Fruit fly (Drosophila melanogaster) whole organism, prepupa: ENCODE measurements around the gene Fum4.

ENCODE experiments used
- CG10631 ChIP-seq: fragments of 200-800 bp; sonication (Bioruptor generic); optimal IDR thresholded peaks from 2 replicates; lab custom pipeline; 2016; ENCODE audit warnings: missing biosample characterization, missing genetic modification characterization
- CG11762 ChIP-seq: fragments of 200-800 bp; sonication (Bioruptor generic); optimal IDR thresholded peaks from 3 replicates; lab custom pipeline; 2016; ENCODE audit warnings: missing biosample characterization, missing genetic modification characterization; ENCODE audit not compliant: insufficient read depth
- CG1621 ChIP-seq: fragments of 200-800 bp; sonication (Bioruptor generic); optimal IDR thresholded peaks from 3 replicates; lab custom pipeline; 2018; ENCODE audit warnings: missing biosample characterization, mild to moderate bottlenecking, missing genetic modification characterization
- CG3032 ChIP-seq: fragments of 200-800 bp; optimal IDR thresholded peaks from 2 replicates; lab custom pipeline; 2019; ENCODE audit warnings: missing biosample characterization, mild to moderate bottlenecking, missing genetic modification characterization, moderate library complexity
- CG34406 ChIP-seq: fragments of 200-800 bp; sonication (Bioruptor generic); optimal IDR thresholded peaks from 3 replicates; lab custom pipeline; 2016; ENCODE audit warnings: missing biosample characterization, missing genetic modification characterization
- CG3919 ChIP-seq: fragments of 200-800 bp; sonication (Bioruptor generic); optimal IDR thresholded peaks from 3 replicates; lab custom pipeline; 2016; ENCODE audit warnings: missing biosample characterization, missing genetic modification characterization
- CG4318 ChIP-seq: fragments of 200-800 bp; sonication (Bioruptor generic); optimal IDR thresholded peaks from 3 replicates; lab custom pipeline; 2017; ENCODE audit warnings: missing biosample characterization, mild to moderate bottlenecking, missing genetic modification characterization
- CG6276 ChIP-seq: fragments of 200-800 bp; sonication (Bioruptor generic); optimal IDR thresholded peaks from 2 replicates; lab custom pipeline; 2017; ENCODE audit warnings: missing biosample characterization, mild to moderate bottlenecking, missing genetic modification characterization
- CG6792 ChIP-seq: fragments of 200-800 bp; sonication (Bioruptor generic); optimal IDR thresholded peaks from 3 replicates; lab custom pipeline; 2016; ENCODE audit warnings: missing biosample characterization, missing genetic modification characterization
- CG6808 ChIP-seq: fragments of 200-800 bp; sonication (Bioruptor generic); optimal IDR thresholded peaks from 3 replicates; lab custom pipeline; 2017; ENCODE audit warnings: missing biosample characterization, missing genetic modification characterization, mild to moderate bottlenecking, moderate library complexity, missing genetic modification reagents
- CG7368 ChIP-seq: fragments of 200-800 bp; sonication (Bioruptor generic); optimal IDR thresholded peaks from 3 replicates; lab custom pipeline; 2016; ENCODE audit warnings: missing biosample characterization, missing genetic modification characterization
- Eip75B ChIP-seq: fragments of 200-800 bp; sonication (Bioruptor generic); optimal IDR thresholded peaks from 3 replicates; lab custom pipeline; 2016; ENCODE audit warnings: missing biosample characterization, missing genetic modification characterization
- Eip78C ChIP-seq: fragments of 200-800 bp; sonication (Bioruptor generic); peaks from one replicate; lab custom pipeline; 2016; ENCODE audit warnings: missing biosample characterization, missing genetic modification characterization
- Gug ChIP-seq: fragments of 200-800 bp; sonication (Bioruptor generic); IDR thresholded peaks from 2 replicates; pipeline ENCODE4 v1.3.6; 2022; ENCODE audit warnings: missing biosample characterization, missing genetic modification characterization
- Smox ChIP-seq: fragments of 200-800 bp; sonication (Bioruptor generic); optimal IDR thresholded peaks from 3 replicates; lab custom pipeline; 2016; ENCODE audit warnings: missing biosample characterization, missing genetic modification characterization
- Sox14 ChIP-seq: fragments of 200-800 bp; sonication (Bioruptor generic); optimal IDR thresholded peaks from 3 replicates; lab custom pipeline; 2016; ENCODE audit warnings: missing biosample characterization, missing genetic modification characterization
- Sox15 ChIP-seq: fragments of 200-800 bp; sonication (Bioruptor generic); optimal IDR thresholded peaks from 3 replicates; lab custom pipeline; 2016; ENCODE audit warnings: missing biosample characterization, missing genetic modification characterization
- acj6 ChIP-seq: fragments of 200-800 bp; sonication (Bioruptor generic); optimal IDR thresholded peaks from 3 replicates; lab custom pipeline; 2016; ENCODE audit warnings: missing biosample characterization, missing genetic modification characterization
- eg ChIP-seq: fragments of 200-800 bp; sonication (Bioruptor generic); IDR thresholded peaks from 3 replicates; pipeline ENCODE4 v1.3.6; 2022; ENCODE audit warnings: missing biosample characterization, missing genetic modification characterization
- esn ChIP-seq: fragments of 200-800 bp; sonication (Bioruptor generic); optimal IDR thresholded peaks from 2 replicates; lab custom pipeline; 2016; ENCODE audit warnings: missing biosample characterization, mild to moderate bottlenecking, missing genetic modification characterization, moderate library complexity
- fd59A ChIP-seq: fragments of 200-800 bp; sonication (Bioruptor generic); optimal IDR thresholded peaks from 2 replicates; lab custom pipeline; 2017; ENCODE audit warnings: missing biosample characterization, mild to moderate bottlenecking, missing genetic modification characterization, missing genetic modification reagents
- fkh ChIP-seq: fragments of 200-800 bp; sonication (Bioruptor generic); optimal IDR thresholded peaks from 3 replicates; lab custom pipeline; 2017; ENCODE audit warnings: missing biosample characterization, mild to moderate bottlenecking, missing genetic modification characterization, moderate library complexity
- pdm3 ChIP-seq: fragments of 200-800 bp; sonication (Bioruptor generic); optimal IDR thresholded peaks from 3 replicates; lab custom pipeline; 2016; ENCODE audit warnings: missing biosample characterization, missing genetic modification characterization
- spab ChIP-seq: fragments of 200-800 bp; sonication (Bioruptor generic); optimal IDR thresholded peaks from 2 replicates; lab custom pipeline; 2017; ENCODE audit warnings: missing biosample characterization, mild to moderate bottlenecking, missing genetic modification characterization, missing genetic modification reagents
- vri ChIP-seq: fragments of 200-800 bp; sonication (Bioruptor generic); optimal IDR thresholded peaks from 3 replicates; lab custom pipeline; 2016; ENCODE audit warnings: missing biosample characterization, mild to moderate bottlenecking, missing genetic modification characterization

The Fum4 gene

DNA sequence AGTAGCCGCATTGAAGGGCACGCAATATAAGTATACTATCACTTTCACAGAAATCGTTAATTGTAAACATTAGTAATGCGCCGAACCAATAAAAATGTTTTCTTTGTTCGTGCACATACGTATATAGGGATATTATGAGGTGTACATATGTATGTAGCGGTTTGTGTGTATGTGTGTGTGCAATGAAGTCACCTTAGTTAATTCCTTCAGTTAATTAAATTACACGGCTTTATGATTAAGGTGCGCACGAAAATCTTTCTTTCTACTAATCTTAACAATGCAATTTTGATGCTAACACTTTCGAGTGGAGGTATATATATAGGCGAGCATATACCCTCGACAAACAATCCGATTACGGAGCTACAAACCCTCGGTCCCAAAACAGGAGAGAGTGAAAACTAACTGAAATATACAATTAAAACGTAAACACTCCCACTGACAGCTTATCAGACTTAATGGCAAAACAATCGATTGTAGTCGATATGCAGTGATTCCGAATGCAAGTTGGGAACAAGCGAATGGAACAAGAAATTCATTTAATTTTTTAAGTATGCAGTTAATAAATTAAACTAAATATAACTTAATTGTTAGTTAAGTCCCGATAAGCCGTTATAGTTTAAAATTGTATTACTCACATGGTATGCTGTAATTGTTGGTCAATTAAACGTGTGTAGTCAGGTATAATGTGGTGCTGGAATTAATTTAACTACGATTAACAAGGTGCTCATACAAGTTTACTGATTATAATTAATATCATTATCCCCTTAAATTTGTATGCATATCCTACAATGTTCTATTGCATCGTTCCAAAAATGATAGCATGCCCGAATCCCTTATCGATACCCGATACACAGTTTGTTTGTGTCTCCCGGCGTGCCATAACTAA lies 29.4 kb upstream of the Fum4 start, which contains the start of the genes Npc1a and Prosalpha6 (continued):
- TF ChIP-seq Sox14 (GFP tag; lab: Kevin White, UChicago) (peak; percentile 75), CG34406 (GFP tag; lab: Kevin White, UChicago) (no peak), CG3919 (no peak), Smox (GFP tag; lab: Kevin White, UChicago) (no peak), CG6792 (no peak), Eip78C (GFP tag; lab: Kevin White, UChicago) (peak; percentile 76), vri (GFP tag; lab: Kevin White, UChicago) (peak; percentile 51), esn (peak; percentile 35), fkh (GFP tag; lab: Kevin White, UChicago) (peak; percentile 15), Eip75B (GFP tag; lab: Kevin White, UChicago) (no peak), Sox15 (GFP tag; lab: Kevin White, UChicago) (no peak), CG6808 (GFP tag; lab: Kevin White, UChicago) (no peak), acj6 (GFP tag; lab: Kevin White, UChicago) (no peak), spab (GFP tag; lab: Kevin White, UChicago) (no peak)

DNA sequence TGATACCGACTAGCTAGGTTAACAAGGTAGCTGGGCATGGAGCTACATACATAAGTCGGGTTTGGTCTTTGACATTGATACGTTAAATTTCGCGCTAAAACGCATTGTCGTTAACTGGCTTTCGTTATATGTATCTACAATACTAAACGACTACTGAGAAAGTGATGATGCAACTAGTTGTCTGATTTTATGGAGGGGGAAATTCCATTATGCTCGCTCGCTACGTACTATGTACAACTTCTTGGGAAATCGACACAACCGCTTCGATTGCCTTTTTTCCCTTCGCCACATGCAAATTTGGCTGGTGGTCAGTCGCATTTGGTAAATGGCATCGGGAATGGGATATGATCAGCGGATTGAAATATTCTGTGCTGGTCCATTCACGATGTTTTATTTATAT lies 28.7 kb upstream of the Fum4 start:
- TF ChIP-seq fkh (GFP tag; lab: Kevin White, UChicago): peak; percentile 6
- no peak for TF ChIP-seq CG6276 (GFP tag; lab: Kevin White, UChicago)
- no peak for TF ChIP-seq CG10631 (GFP tag; lab: Kevin White, UChicago)
- no peak for TF ChIP-seq pdm3 (GFP tag; lab: Kevin White, UChicago)
- no peak for TF ChIP-seq fd59A
- no peak for TF ChIP-seq CG1621
- no peak for TF ChIP-seq CG4318 (GFP tag; lab: Kevin White, UChicago)

dm6 chr2L:10210631-10211557 lies 19.6 kb upstream of the Fum4 start, which contains the start of the genes CG5727 and ath:
Gene CG5727, minus strand, starts transcription at chr2L:10210681.
Gene ath, plus strand, starts transcription at chr2L:10211143.
- TF ChIP-seq CG7368 (GFP tag; lab: Kevin White, UChicago) (no peak), eg (GFP tag; lab: Robert Waterston, UW) (no peak), CG11762 (GFP tag; lab: Kevin White, UChicago) (peak; percentile 0), Gug (GFP tag; lab: Robert Waterston, UW) (no peak), Eip78C (GFP tag; lab: Kevin White, UChicago) (peak; percentile 71), CG3032 (tag; lab: Kevin White, UChicago) (peak; percentile 44), pdm3 (GFP tag; lab: Kevin White, UChicago) (no peak), esn (peak; percentile 18), fkh (GFP tag; lab: Kevin White, UChicago) (peak; percentile 73)

- peak; percentile 31 for TF ChIP-seq CG10631 (GFP tag; lab: Kevin White, UChicago)
- no peak for TF ChIP-seq CG34406 (GFP tag; lab: Kevin White, UChicago)
- TF ChIP-seq CG7368 (GFP tag; lab: Kevin White, UChicago): no peak
- TF ChIP-seq Eip78C (GFP tag; lab: Kevin White, UChicago): peak; percentile 70
- TF ChIP-seq fkh (GFP tag; lab: Kevin White, UChicago): peak; percentile 41
Observed at dm6 chr2L:10208799-10209794, 17.8 kb upstream of the Fum4 start, which contains the start of gene CG5731. Gene CG5731, minus strand, starts transcription at chr2L:10209744.
